Fruit fly (Drosophila melanogaster): ENCODE data around the gene jp.

Gene jp

dm6 chr2L:9505372-9506103, 61.0 kb downstream of the jp start (continued):
- no peak for TF ChIP-seq seq (GFP tag; IDR thresholded peaks at IDR 0.05)
- no peak for TF ChIP-seq E2f2 (GFP tag; IDR thresholded peaks at IDR 0.05)
- TF ChIP-seq MBD-R2 (GFP tag; IDR thresholded peaks at IDR 0.05): no peak
- no peak for TF ChIP-seq croc (GFP tag; conservative IDR thresholded peaks at IDR 0.05)
- TF ChIP-seq Nf-YC (tag; optimal IDR thresholded peaks at IDR 0.05): no peak
- TF ChIP-seq Fer2 (tag; optimal IDR thresholded peaks at IDR 0.05): no peak
- peak; percentile 57 for TF ChIP-seq sens (GFP tag)
- TF ChIP-seq CG7372 (GFP tag; IDR thresholded peaks at IDR 0.05): no peak
- TF ChIP-seq sug (tag; optimal IDR thresholded peaks at IDR 0.05): no peak
- TF ChIP-seq CG17359 (tag; optimal IDR thresholded peaks at IDR 0.05): peak; percentile 48
- TF ChIP-seq sna (GFP tag; IDR thresholded peaks at IDR 0.05; ENCODE audit: partially characterized antibody): no peak
- no peak for TF ChIP-seq tx (GFP tag; optimal IDR thresholded peaks at IDR 0.05)
- no peak for TF ChIP-seq CG8765 (GFP tag; IDR thresholded peaks at IDR 0.05)
- no peak for TF ChIP-seq CG2129 (GFP tag; IDR thresholded peaks at IDR 0.05; ENCODE audit: partially characterized antibody)
- no peak for TF ChIP-seq Optix (GFP tag; IDR thresholded peaks at IDR 0.05)
- peak; percentile 11 for TF ChIP-seq PHDP (tag; optimal IDR thresholded peaks at IDR 0.05)
- no peak for TF ChIP-seq Mes4 (GFP tag; optimal IDR thresholded peaks at IDR 0.05)
- no peak for TF ChIP-seq exex (tag; optimal IDR thresholded peaks at IDR 0.05)
- no peak for TF ChIP-seq Dip3 (GFP tag; optimal IDR thresholded peaks at IDR 0.05)
- TF ChIP-seq CG17829 (tag; optimal IDR thresholded peaks at IDR 0.05): peak; percentile 10
- no peak for TF ChIP-seq otp (GFP tag; IDR thresholded peaks at IDR 0.05)
- no peak for TF ChIP-seq CG31388 (GFP tag; optimal IDR thresholded peaks at IDR 0.05)
- TF ChIP-seq Hr51 (GFP tag; optimal IDR thresholded peaks at IDR 0.05): peak in 1 of 2 experiments; percentile 29
- TF ChIP-seq h (optimal IDR thresholded peaks at IDR 0.05): no peak
- peak; percentile 16 for TF ChIP-seq CG14710 (tag; optimal IDR thresholded peaks at IDR 0.05)
- TF ChIP-seq crol (GFP tag; IDR thresholded peaks at IDR 0.05): peak; percentile 56
- TF ChIP-seq Fer3 (tag; optimal IDR thresholded peaks at IDR 0.05): no peak
- TF ChIP-seq pum (GFP tag; optimal IDR thresholded peaks at IDR 0.05): no peak
- TF ChIP-seq Hand (GFP tag; optimal IDR thresholded peaks at IDR 0.05): no peak
- TF ChIP-seq Sin3A (optimal IDR thresholded peaks at IDR 0.05): no peak
- TF ChIP-seq sc (optimal IDR thresholded peaks at IDR 0.05): no peak
- no peak for TF ChIP-seq sc (GFP tag; optimal IDR thresholded peaks at IDR 0.05)
- TF ChIP-seq Aef1 (GFP tag; IDR thresholded peaks at IDR 0.05): no peak
- TF ChIP-seq tup (GFP tag; optimal IDR thresholded peaks at IDR 0.05): no peak
- TF ChIP-seq CG2116 (GFP tag; optimal IDR thresholded peaks at IDR 0.05): no peak
- no peak for TF ChIP-seq amos (GFP tag; IDR thresholded peaks at IDR 0.05; ENCODE audit: partially characterized antibody)
- TF ChIP-seq cad (GFP tag; optimal IDR thresholded peaks at IDR 0.05): no peak
- no peak for TF ChIP-seq CG3163 (GFP tag; optimal IDR thresholded peaks at IDR 0.05)
- TF ChIP-seq CG16813 (GFP tag; IDR thresholded peaks at IDR 0.05; ENCODE audit: partially characterized antibody): no peak
- TF ChIP-seq oc (tag; optimal IDR thresholded peaks at IDR 0.05): peak; percentile 30
- TF ChIP-seq NC2α (GFP tag; optimal IDR thresholded peaks at IDR 0.05): no peak
- TF ChIP-seq grn (GFP tag; optimal IDR thresholded peaks at IDR 0.05): no peak
- TF ChIP-seq eyg (GFP tag; optimal IDR thresholded peaks at IDR 0.05): no peak
- TF ChIP-seq Usf (GFP tag; optimal IDR thresholded peaks at IDR 0.05): no peak
- no peak for TF ChIP-seq D (optimal IDR thresholded peaks at IDR 0.05)
- peak; percentile 22 for TF ChIP-seq D (GFP tag; optimal IDR thresholded peaks at IDR 0.05)
- no peak for TF ChIP-seq CG15011 (GFP tag; optimal IDR thresholded peaks at IDR 0.05)
- TF ChIP-seq az2 (GFP tag; optimal IDR thresholded peaks at IDR 0.05): peak; percentile 25
- no peak for TF ChIP-seq so (GFP tag; IDR thresholded peaks at IDR 0.05)
- TF ChIP-seq p53 (GFP tag; optimal IDR thresholded peaks at IDR 0.05): no peak
- TF ChIP-seq slou (GFP tag; optimal IDR thresholded peaks at IDR 0.05): no peak
- TF ChIP-seq CG11398 (GFP tag; optimal IDR thresholded peaks at IDR 0.05): no peak

Measured in whole organism, embryonic.